Fruit fly (Drosophila melanogaster) whole organism, embryonic: ENCODE results near the gene CG14227.

Experiments
- B-H1 ChIP-seq: fragments of 200-800 bp; sonication (Bioruptor generic); IDR thresholded peaks from 3 replicates; pipeline ENCODE4 v1.3.6; 2022; ENCODE audit warnings: missing biosample characterization, missing genetic modification characterization
- BEAF-32 ChIP-seq: fragments of 200-800 bp; sonication (Bioruptor generic); optimal IDR thresholded peaks from 3 replicates; lab custom pipeline; 2017; ENCODE audit warnings: missing biosample characterization, missing genetic modification characterization, mild to moderate bottlenecking, moderate library complexity, missing genetic modification reagents
- Blimp-1 ChIP-seq: fragments of 200-800 bp; sonication (Bioruptor generic); optimal IDR thresholded peaks from 3 replicates; lab custom pipeline; 2018; ENCODE audit warnings: missing biosample characterization, missing genetic modification characterization, mild to moderate bottlenecking, moderate library complexity, missing genetic modification reagents
- Bteb2 ChIP-seq: fragments of 200-800 bp; sonication (Bioruptor generic); optimal IDR thresholded peaks from 2 replicates; lab custom pipeline; 2016; ENCODE audit warnings: missing biosample characterization, missing genetic modification characterization
- CG11398 ChIP-seq: fragments of 200-800 bp; sonication (Bioruptor generic); optimal IDR thresholded peaks from 2 replicates; lab custom pipeline; 2016; ENCODE audit warnings: missing biosample characterization, missing genetic modification characterization
- CG12659 ChIP-seq: fragments of 200-800 bp; sonication (Bioruptor generic); optimal IDR thresholded peaks from 3 replicates; lab custom pipeline; 2017; ENCODE audit warnings: mild to moderate bottlenecking, missing biosample characterization, missing genetic modification reagents, missing genetic modification characterization
- CG14965 ChIP-seq: fragments of 200-800 bp; sonication (Bioruptor generic); optimal IDR thresholded peaks from 2 replicates; lab custom pipeline; 2016; ENCODE audit warnings: missing biosample characterization, missing genetic modification characterization, borderline replicate concordance
- CG15514 ChIP-seq: fragments of 200-800 bp; sonication (Bioruptor generic); optimal IDR thresholded peaks from 3 replicates; lab custom pipeline; 2017; ENCODE audit warnings: missing biosample characterization, missing genetic modification characterization, mild to moderate bottlenecking, moderate library complexity, missing genetic modification reagents
- CG17359 ChIP-seq: fragments of 200-800 bp; sonication (Bioruptor generic); optimal IDR thresholded peaks from 3 replicates; lab custom pipeline; 2018; ENCODE audit warnings: missing biosample characterization, mild to moderate bottlenecking, missing genetic modification characterization, moderate library complexity
- CG17568 ChIP-seq: fragments of 200-800 bp; sonication (Bioruptor generic); optimal IDR thresholded peaks from 2 replicates; lab custom pipeline; 2018; ENCODE audit warnings: missing biosample characterization, mild to moderate bottlenecking, missing genetic modification characterization, moderate library complexity
- CG32772 ChIP-seq: fragments of 200-800 bp; sonication (Bioruptor generic); IDR thresholded peaks from 2 replicates; pipeline ENCODE4 v1.3.6; 2022; ENCODE audit warnings: missing biosample characterization, missing genetic modification characterization
- CG3838 ChIP-seq: fragments of 200-800 bp; sonication (Bioruptor generic); optimal IDR thresholded peaks from 3 replicates; lab custom pipeline; 2016; ENCODE audit warnings: missing biosample characterization, missing genetic modification characterization
- CG4328 ChIP-seq: fragments of 200-800 bp; sonication (Bioruptor generic); optimal IDR thresholded peaks from 3 replicates; lab custom pipeline; 2017; ENCODE audit warnings: missing biosample characterization, missing genetic modification reagents, missing genetic modification characterization
- CG4424 ChIP-seq: fragments of 200-800 bp; sonication (Bioruptor generic); optimal IDR thresholded peaks from 3 replicates; lab custom pipeline; 2016; ENCODE audit warnings: missing biosample characterization, missing genetic modification characterization
- CG5245 ChIP-seq: fragments of 200-800 bp; sonication (Bioruptor generic); optimal IDR thresholded peaks from 3 replicates; lab custom pipeline; 2016; ENCODE audit warnings: missing biosample characterization, missing genetic modification characterization
- CG5953 ChIP-seq: fragments of 200-800 bp; sonication (Bioruptor generic); IDR thresholded peaks from 2 replicates; pipeline ENCODE4 v1.3.6; 2022; ENCODE audit warnings: missing biosample characterization, missing genetic modification characterization
- CG7556 ChIP-seq: fragments of 200-800 bp; sonication (Bioruptor generic); optimal IDR thresholded peaks from 2 replicates; lab custom pipeline; 2017; ENCODE audit warnings: missing biosample characterization, mild to moderate bottlenecking, missing genetic modification characterization
- CG8478 ChIP-seq: fragments of >200 bp; optimal IDR thresholded peaks from 2 replicates; lab custom pipeline; 2018
- CG8924 ChIP-seq: fragments of 200-800 bp; optimal IDR thresholded peaks from 3 replicates; lab custom pipeline; 2019; ENCODE audit warnings: missing biosample characterization, mild to moderate bottlenecking, missing genetic modification characterization, moderate library complexity
- CG9609 ChIP-seq: fragments of 200-800 bp; sonication (Bioruptor generic); optimal IDR thresholded peaks from 3 replicates; lab custom pipeline; 2016; ENCODE audit warnings: missing biosample characterization, missing genetic modification characterization
- CoRest ChIP-seq: fragments of 200-800 bp; sonication (Bioruptor generic); optimal IDR thresholded peaks from 3 replicates; lab custom pipeline; 2018; ENCODE audit warnings: missing biosample characterization, mild to moderate bottlenecking, missing genetic modification characterization, moderate library complexity
- Dll ChIP-seq: fragments of 200-800 bp; sonication (Bioruptor generic); IDR thresholded peaks from 4 replicates; pipeline ENCODE4 v1.3.6; 2022; ENCODE audit warnings: missing biosample characterization, missing genetic modification characterization; ENCODE audit not compliant: partially characterized antibody
- Hmr ChIP-seq: fragments of 200-800 bp; sonication (Bioruptor generic); optimal IDR thresholded peaks from 3 replicates; lab custom pipeline; 2017; ENCODE audit warnings: mild to moderate bottlenecking, missing biosample characterization, missing genetic modification reagents, missing genetic modification characterization
- Hmx ChIP-seq: fragments of 200-800 bp; sonication (Bioruptor generic); optimal IDR thresholded peaks from 2 replicates; lab custom pipeline; 2016; ENCODE audit warnings: missing biosample characterization, missing genetic modification characterization
- Nf-YB ChIP-seq: fragments of 200-800 bp; sonication (Bioruptor generic); optimal IDR thresholded peaks from 3 replicates; lab custom pipeline; 2019; ENCODE audit warnings: missing biosample characterization, mild to moderate bottlenecking, missing genetic modification characterization, moderate library complexity
- NfI ChIP-seq: fragments of 200-800 bp; sonication (Bioruptor generic); optimal IDR thresholded peaks from 3 replicates; lab custom pipeline; 2018; ENCODE audit warnings: missing biosample characterization, mild to moderate bottlenecking, missing genetic modification characterization, moderate library complexity
- Oaz ChIP-seq: fragments of 200-800 bp; sonication (Bioruptor generic); IDR thresholded peaks from 2 replicates; pipeline ENCODE4 v1.3.6; 2022; ENCODE audit warnings: missing biosample characterization, missing genetic modification characterization
- Optix ChIP-seq: fragments of 200-800 bp; sonication (Bioruptor generic); IDR thresholded peaks from 3 replicates; pipeline ENCODE4 v1.3.6; 2022; ENCODE audit warnings: missing biosample characterization, missing genetic modification characterization
- Rx ChIP-seq: fragments of 200-800 bp; sonication (Bioruptor generic); IDR thresholded peaks from 2 replicates; pipeline ENCODE4 v1.3.6; 2022; ENCODE audit warnings: missing biosample characterization, missing genetic modification characterization
- Scr ChIP-seq: fragments of 200-800 bp; sonication (Bioruptor generic); IDR thresholded peaks from 2 replicates; pipeline ENCODE4 v1.3.6; 2022; ENCODE audit warnings: missing biosample characterization, missing genetic modification characterization; ENCODE audit not compliant: partially characterized antibody
- Taf1 ChIP-seq: fragments of 200-800 bp; sonication (Bioruptor generic); IDR thresholded peaks from 2 replicates; pipeline ENCODE4 v1.3.6; 2022; ENCODE audit warnings: missing biosample characterization, missing genetic modification characterization
- Trl ChIP-seq, 3 experiments: fragments of >200 bp in 2 of 3; fragments of 200-800 bp in 1 of 3; sonication (Bioruptor generic) in 1 of 3; optimal IDR thresholded peaks; 2 replicates in 1 of 3; 3 replicates in 2 of 3; lab custom pipeline; 2016 to 2017; ENCODE audit warnings: missing biosample characterization in 1 of 3, missing genetic modification characterization in 1 of 3
- ab ChIP-seq: fragments of 200-800 bp; sonication (Bioruptor generic); optimal IDR thresholded peaks from 2 replicates; lab custom pipeline; 2016; ENCODE audit warnings: missing biosample characterization, missing genetic modification characterization
- al ChIP-seq: fragments of 200-800 bp; sonication (Bioruptor generic); IDR thresholded peaks from 2 replicates; pipeline ENCODE4 v1.3.6; 2022; ENCODE audit warnings: missing biosample characterization, missing genetic modification characterization
- aop ChIP-seq: fragments of 200-800 bp; sonication (Bioruptor generic); IDR thresholded peaks from 2 replicates; pipeline ENCODE4 v1.3.6; 2022; ENCODE audit warnings: missing biosample characterization, missing genetic modification characterization
- ara ChIP-seq: fragments of 200-800 bp; sonication (Bioruptor generic); IDR thresholded peaks from 2 replicates; pipeline ENCODE4 v1.3.6; 2022; ENCODE audit warnings: missing biosample characterization, missing genetic modification characterization
- cato ChIP-seq: fragments of 200-800 bp; sonication (Bioruptor generic); optimal IDR thresholded peaks from 2 replicates; lab custom pipeline; 2016; ENCODE audit warnings: missing biosample characterization, missing genetic modification characterization, borderline replicate concordance
- da ChIP-seq: fragments of 200-800 bp; sonication (Bioruptor generic); optimal IDR thresholded peaks from 2 replicates; lab custom pipeline; 2016; ENCODE audit warnings: missing biosample characterization, missing genetic modification characterization
- danr ChIP-seq: fragments of 200-800 bp; sonication (Bioruptor generic); IDR thresholded peaks from 2 replicates; pipeline ENCODE4 v1.3.6; 2022; ENCODE audit warnings: missing biosample characterization, missing genetic modification characterization
- gcm2 ChIP-seq: fragments of 200-800 bp; sonication (Bioruptor generic); optimal IDR thresholded peaks from 2 replicates; lab custom pipeline; 2016; ENCODE audit warnings: missing biosample characterization, missing genetic modification characterization
- gsb-n ChIP-seq: fragments of 200-800 bp; sonication (Bioruptor generic); optimal IDR thresholded peaks from 3 replicates; lab custom pipeline; 2018; ENCODE audit warnings: missing biosample characterization, mild to moderate bottlenecking, missing genetic modification characterization
- her ChIP-seq: fragments of 200-800 bp; sonication (Bioruptor generic); optimal IDR thresholded peaks from 2 replicates; lab custom pipeline; 2016; ENCODE audit warnings: missing biosample characterization, missing genetic modification characterization
- pan ChIP-seq, 4 experiments: fragments of >200 bp in 3 of 4; fragments of 200-800 bp in 1 of 4; sonication (Bioruptor generic) in 1 of 4; optimal IDR thresholded peaks in 3 of 4; IDR thresholded peaks in 1 of 4; 2 replicates each; pipeline versions ENCODE4 v1.3.6 to Lab custom; 2017 to 2022; ENCODE audit warnings: missing biosample characterization in 2 of 4, missing genetic modification characterization in 2 of 4, mixed read lengths in 1 of 4
- psq ChIP-seq: fragments of 200-800 bp; sonication (Bioruptor generic); optimal IDR thresholded peaks from 2 replicates; lab custom pipeline; 2017; ENCODE audit warnings: missing biosample characterization, missing genetic modification characterization
- slp2 ChIP-seq: fragments of 200-800 bp; sonication (Bioruptor generic); optimal IDR thresholded peaks from 2 replicates; lab custom pipeline; 2016; ENCODE audit warnings: missing biosample characterization, missing genetic modification characterization
- stc ChIP-seq: fragments of 200-800 bp; sonication (Bioruptor generic); IDR thresholded peaks from 2 replicates; pipeline ENCODE4 v1.3.6; 2022; ENCODE audit warnings: missing biosample characterization, missing genetic modification characterization
- tin ChIP-seq: fragments of 200-800 bp; sonication (Bioruptor generic); optimal IDR thresholded peaks from 3 replicates; lab custom pipeline; 2016; ENCODE audit warnings: missing biosample characterization, missing genetic modification characterization
- tll ChIP-seq, 2 experiments: fragments of 200-800 bp in 1 of 2; fragments of >200 bp in 1 of 2; sonication (Bioruptor generic) in 1 of 2; optimal IDR thresholded peaks; 2 replicates each; lab custom pipeline; 2017 to 2019; ENCODE audit warnings: missing biosample characterization in 2 of 2, missing genetic modification characterization in 2 of 2, mild to moderate bottlenecking in 1 of 2, moderate library complexity in 1 of 2
- unpg ChIP-seq: fragments of 200-800 bp; sonication (Bioruptor generic); optimal IDR thresholded peaks from 3 replicates; lab custom pipeline; 2018; ENCODE audit warnings: missing biosample characterization, mild to moderate bottlenecking, missing genetic modification characterization, moderate library complexity

The CG14227 gene

dm6 chrX:19697255-19697877, 8.6 kb upstream of the CG14227 start (continued):
- TF ChIP-seq CG7556 (GFP tag; lab: Kevin White, UChicago) (no peak), Hmr (GFP tag; lab: Kevin White, UChicago) (no peak), Nf-YB (GFP tag; lab: Kevin White, UChicago) (peak; percentile 83), her (GFP tag; lab: Kevin White, UChicago) (no peak), unpg (GFP tag; lab: Kevin White, UChicago) (no peak), cato (no peak), psq (GFP tag; lab: Kevin White, UChicago) (peak; percentile 2), Hmx (GFP tag; lab: Kevin White, UChicago) (no peak), CG9609 (GFP tag; lab: Kevin White, UChicago) (no peak), CG12659 (GFP tag; lab: Kevin White, UChicago) (no peak), stc (GFP tag; lab: Robert Waterston, UW) (no peak), B-H1 (GFP tag; lab: Robert Waterston, UW) (no peak), tin (no peak), CG15514 (GFP tag; lab: Kevin White, UChicago) (no peak), CG32772 (no peak), Taf1 (GFP tag; lab: Robert Waterston, UW) (no peak), CG3838 (GFP tag; lab: Kevin White, UChicago) (no peak), CoRest (tag; lab: Kevin White, UChicago) (no peak), Rx (no peak), CG8478 (lab: Kevin White, UChicago) (peak; percentile 92), da (GFP tag; lab: Kevin White, UChicago) (no peak), gsb-n (tag; lab: Kevin White, UChicago) (no peak), al (GFP tag; lab: Robert Waterston, UW) (no peak), Oaz (GFP tag; lab: Robert Waterston, UW) (no peak), CG5953 (GFP tag; lab: Robert Waterston, UW) (no peak), CG4424 (no peak), CG4328 (GFP tag; lab: Kevin White, UChicago) (no peak), Scr (0 out of 2 replicates have a peak, but pooled peaks have one; percentile 2), gcm2 (GFP tag; lab: Kevin White, UChicago) (no peak), CG17359 (tag; lab: Kevin White, UChicago) (no peak), CG5245 (no peak), ara (GFP tag; lab: Robert Waterston, UW) (peak; percentile 21; the same call in 1 of the 2 replicates), Blimp-1 (no peak), slp2 (GFP tag; lab: Kevin White, UChicago) (no peak), CG11398 (GFP tag; lab: Kevin White, UChicago) (no peak), ab (GFP tag; lab: Kevin White, UChicago) (no peak), aop (GFP tag; lab: Robert Waterston, UW) (no peak), Trl (optimal IDR thresholded peaks at IDR 0.05; lab: Kevin White, UChicago) (peak in 1 of 2 experiments; percentile 10), Trl (GFP tag; optimal IDR thresholded peaks at IDR 0.05; lab: Kevin White, UChicago) (no peak), NfI (GFP tag; lab: Kevin White, UChicago) (no peak), CG14965 (GFP tag; lab: Kevin White, UChicago) (no peak), Dll (GFP tag; lab: Robert Waterston, UW) (0 out of 4 replicates have a peak, but pooled peaks have one; percentile 40), tll (GFP tag; optimal IDR thresholded peaks at IDR 0.05; lab: Kevin White, UChicago) (no peak), BEAF-32 (GFP tag; lab: Kevin White, UChicago) (no peak), pan (optimal IDR thresholded peaks at IDR 0.05; lab: Kevin White, UChicago) (no peak), pan (GFP tag; optimal IDR thresholded peaks at IDR 0.05 in 1 of 2, IDR thresholded peaks at IDR 0.05 in 1 of 2) (no peak), Optix (GFP tag; lab: Robert Waterston, UW) (no peak), CG17568 (GFP tag; lab: Kevin White, UChicago) (no peak), Bteb2 (GFP tag; lab: Kevin White, UChicago) (no peak), danr (GFP tag; lab: Robert Waterston, UW) (no peak), CG8924 (no peak)
